Worm (Caenorhabditis elegans) whole organism, early embryonic: Measurements from ENCODE around the gene pir-1.

Source experiments
- aly-1 ChIP-seq: sonication (generic microtip); optimal IDR thresholded peaks from 2 replicates; lab custom pipeline; 2016; ENCODE audit warnings: missing genetic modification characterization, missing compliant biosample characterization
- ama-1 ChIP-seq: fragments of 150-350 bp; optimal IDR thresholded peaks from 2 replicates; lab custom pipeline; 2014
- flt-1 ChIP-seq: fragments of 200-800 bp; sonication (Bioruptor generic); IDR thresholded peaks from 2 replicates; pipeline ENCODE4 v1.3.6; 2022; ENCODE audit warnings: missing genetic modification characterization, missing compliant biosample characterization
- hmg-4 ChIP-seq: fragments of 200-800 bp; sonication (Bioruptor generic); optimal IDR thresholded peaks from 2 replicates; lab custom pipeline; 2018; ENCODE audit warnings: mild to moderate bottlenecking, missing genetic modification characterization, missing compliant biosample characterization

- TF ChIP-seq hmg-4 (GFP tag; lab: Kevin White, UChicago) (no peak), ama-1 (lab: Kevin White, UChicago) (no peak), aly-1 (no peak), flt-1 (GFP tag; lab: Robert Waterston, UW) (no peak)
Measured at ce11 chrII:9170048-9170447, 7.1 kb upstream of the pir-1 start.
